Worm (Caenorhabditis elegans): Measurements from ENCODE around the gene math-38.

The math-38 gene

DNA sequence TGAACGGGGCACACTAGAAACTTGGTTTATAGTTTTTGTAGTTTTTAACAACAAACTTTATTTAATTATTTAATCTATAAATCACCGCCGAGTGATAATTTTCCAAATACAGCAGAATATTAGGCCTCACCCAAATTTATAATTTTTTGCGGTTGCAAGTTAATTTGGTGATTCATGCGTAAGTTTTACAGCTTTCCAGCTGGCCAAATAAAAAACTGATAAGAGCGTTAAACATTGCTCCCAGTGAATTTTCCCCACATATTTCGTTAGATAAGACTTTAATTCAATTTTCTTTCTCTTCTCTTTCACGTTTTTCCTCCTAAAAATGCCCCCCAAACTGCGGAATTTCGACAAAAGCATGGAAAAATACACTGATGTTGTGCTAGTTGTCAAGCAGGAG lies 21.7 kb upstream of the math-38 start, which contains the start of gene bath-47:
bath-47 (plus strand) TSS at position 305 of the 400 bp plus-strand sequence.
- TF ChIP-seq pes-1 (GFP tag; IDR thresholded peaks at IDR 0.05) (no peak), B0310.2 (tag; optimal IDR thresholded peaks at IDR 0.05) (no peak), tbx-11 (GFP tag; IDR thresholded peaks at IDR 0.05) (no peak), aly-1 (tag; optimal IDR thresholded peaks at IDR 0.05) (no peak), sea-1 (GFP tag; conservative IDR thresholded peaks at IDR 0.05) (no peak), ets-7 (tag; optimal IDR thresholded peaks at IDR 0.05) (no peak), ceh-36 (tag; optimal IDR thresholded peaks at IDR 0.05) (no peak), tbx-37 (GFP tag; conservative IDR thresholded peaks at IDR 0.05) (no peak), hnd-1 (tag; optimal IDR thresholded peaks at IDR 0.05) (no peak), F13C5.2 (tag; optimal IDR thresholded peaks at IDR 0.05) (no peak), hmg-4 (GFP tag; optimal IDR thresholded peaks at IDR 0.05) (no peak), ama-1 (optimal IDR thresholded peaks at IDR 0.05) (no peak), scrt-1 (GFP tag; IDR thresholded peaks at IDR 0.05) (no peak), hmbx-1 (tag; optimal IDR thresholded peaks at IDR 0.05) (no peak), tra-4 (tag; optimal IDR thresholded peaks at IDR 0.05) (no peak), ceh-13 (GFP tag; optimal IDR thresholded peaks at IDR 0.05) (no peak), flt-1 (GFP tag; IDR thresholded peaks at IDR 0.05) (no peak)

DNA sequence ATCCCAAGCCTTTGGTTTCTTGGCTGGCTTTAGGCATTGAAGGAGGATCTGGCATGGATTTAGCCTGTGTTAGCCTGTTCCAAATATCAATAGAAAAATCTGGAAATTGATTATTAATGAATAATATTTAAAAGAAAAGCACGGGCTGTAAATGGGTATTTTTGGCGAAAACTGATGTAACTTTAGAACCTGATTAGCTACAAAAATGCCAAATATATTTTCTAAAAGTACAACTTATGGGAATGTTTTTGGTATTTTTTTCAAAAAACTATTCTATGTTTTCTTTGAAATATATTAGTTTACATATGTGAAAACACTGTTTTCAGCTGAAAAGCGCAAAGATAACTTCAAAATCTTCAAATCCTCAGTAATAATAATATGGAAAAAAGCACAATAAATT lies 20.9 kb upstream of the math-38 start, which contains the start of gene bath-26:
bath-26 (minus strand) TSS at position 101 of the 400 bp plus-strand sequence.
- TF ChIP-seq tbx-37 (GFP tag; conservative IDR thresholded peaks at IDR 0.05) (no peak), ama-1 (optimal IDR thresholded peaks at IDR 0.05) (no peak), hmg-4 (GFP tag; optimal IDR thresholded peaks at IDR 0.05) (no peak), F13C5.2 (tag; optimal IDR thresholded peaks at IDR 0.05) (no peak)

DNA sequence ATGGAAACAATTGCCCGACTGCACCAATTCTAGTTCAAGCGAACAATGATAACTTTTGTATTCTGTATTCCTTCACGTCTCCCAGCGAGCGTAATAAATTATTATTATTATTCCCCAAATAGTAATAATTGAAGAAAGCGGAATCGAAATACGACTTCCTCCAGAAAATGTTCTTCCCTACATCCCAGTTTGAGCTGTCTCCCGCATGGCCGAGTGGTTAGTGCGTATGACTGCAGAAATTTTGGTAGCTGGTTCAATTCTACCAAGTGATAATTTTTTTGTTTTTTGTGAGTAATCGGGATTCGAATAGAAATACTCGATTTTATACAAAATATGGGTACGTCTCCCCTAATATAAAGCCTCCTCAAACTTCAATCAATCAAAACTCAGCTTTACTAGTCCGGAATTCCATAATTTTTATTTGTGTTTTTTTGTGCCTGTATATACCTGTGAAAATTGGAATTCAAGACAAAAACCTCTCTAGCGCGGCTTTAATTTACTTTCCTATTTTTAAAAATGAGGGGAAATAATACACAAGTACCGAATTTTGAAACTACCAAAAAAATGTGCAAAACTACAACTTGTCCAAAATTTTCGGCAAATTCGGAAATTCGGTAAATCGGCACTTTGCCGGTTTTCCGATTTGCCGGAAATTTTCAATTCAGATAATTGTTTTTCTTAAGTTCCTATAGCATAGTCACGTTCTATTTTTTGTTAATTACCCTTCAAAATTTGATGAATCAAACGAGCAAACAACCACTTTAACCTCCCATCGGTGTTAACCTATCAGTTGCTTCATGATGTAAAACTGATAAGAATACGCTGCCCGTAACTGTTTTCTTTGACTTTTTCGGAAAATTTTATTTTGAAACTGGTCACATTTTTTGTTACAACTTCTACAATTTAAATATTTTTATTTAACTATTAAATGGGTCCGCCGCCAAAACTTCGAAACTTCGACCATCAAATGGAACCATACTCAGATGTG lies 17.6 kb upstream of the math-38 start, which contains the start of gene bath-46:
bath-46 (plus strand) TSS at position 806 of the 988 bp plus-strand sequence.
- TF ChIP-seq pes-1 (GFP tag; IDR thresholded peaks at IDR 0.05) (no peak), tra-4 (tag; optimal IDR thresholded peaks at IDR 0.05) (no peak), B0310.2 (tag; optimal IDR thresholded peaks at IDR 0.05) (no peak), ceh-13 (GFP tag; optimal IDR thresholded peaks at IDR 0.05) (no peak), ceh-36 (tag; optimal IDR thresholded peaks at IDR 0.05) (no peak), ets-7 (tag; optimal IDR thresholded peaks at IDR 0.05) (no peak), hmg-4 (GFP tag; optimal IDR thresholded peaks at IDR 0.05) (no peak), tbx-37 (GFP tag; conservative IDR thresholded peaks at IDR 0.05) (no peak), aly-1 (tag; optimal IDR thresholded peaks at IDR 0.05) (no peak), scrt-1 (GFP tag; IDR thresholded peaks at IDR 0.05) (no peak), tbx-11 (GFP tag; IDR thresholded peaks at IDR 0.05) (no peak), hnd-1 (tag; optimal IDR thresholded peaks at IDR 0.05) (no peak), F13C5.2 (tag; optimal IDR thresholded peaks at IDR 0.05) (no peak), sea-1 (GFP tag; conservative IDR thresholded peaks at IDR 0.05) (no peak), ama-1 (optimal IDR thresholded peaks at IDR 0.05) (no peak), hmbx-1 (tag; optimal IDR thresholded peaks at IDR 0.05) (no peak), flt-1 (GFP tag; IDR thresholded peaks at IDR 0.05) (no peak)

DNA sequence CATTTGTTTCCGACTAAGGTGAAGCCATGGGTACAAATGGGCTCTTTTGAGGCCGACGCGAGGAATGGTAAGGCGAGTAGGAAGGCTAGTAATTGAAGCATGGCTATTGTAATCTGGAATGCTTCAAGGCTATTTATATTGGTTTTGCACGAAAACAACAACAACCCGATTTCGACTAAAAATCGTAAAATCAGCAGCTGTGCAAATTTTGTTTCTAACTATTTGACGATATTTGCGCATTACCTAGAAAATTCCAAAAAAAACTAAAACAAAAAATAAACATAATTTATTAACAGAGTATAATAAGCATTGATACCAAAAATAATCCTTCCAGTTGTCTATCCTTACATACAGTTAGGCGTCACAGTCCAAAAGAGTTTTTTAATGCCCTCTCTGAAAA lies 15.4 kb upstream of the math-38 start, which contains the start of gene clec-20:
clec-20 (minus strand) TSS at position 101 of the 400 bp plus-strand sequence.
- no peak for TF ChIP-seq ceh-36 (tag; optimal IDR thresholded peaks at IDR 0.05)
- no peak for TF ChIP-seq scrt-1 (GFP tag; IDR thresholded peaks at IDR 0.05)
- no peak for TF ChIP-seq hmbx-1 (tag; optimal IDR thresholded peaks at IDR 0.05)
- TF ChIP-seq tbx-11 (GFP tag; IDR thresholded peaks at IDR 0.05) = no peak
- TF ChIP-seq aly-1 (tag; optimal IDR thresholded peaks at IDR 0.05) = no peak
- TF ChIP-seq hmg-4 (GFP tag; optimal IDR thresholded peaks at IDR 0.05) = no peak
- TF ChIP-seq B0310.2 (tag; optimal IDR thresholded peaks at IDR 0.05) = no peak
- no peak for TF ChIP-seq ceh-13 (GFP tag; optimal IDR thresholded peaks at IDR 0.05)
- no peak for TF ChIP-seq pes-1 (GFP tag; IDR thresholded peaks at IDR 0.05)
- no peak for TF ChIP-seq tbx-37 (GFP tag; conservative IDR thresholded peaks at IDR 0.05)
- TF ChIP-seq sea-1 (GFP tag; conservative IDR thresholded peaks at IDR 0.05) = no peak
- no peak for TF ChIP-seq flt-1 (GFP tag; IDR thresholded peaks at IDR 0.05)
- TF ChIP-seq tra-4 (tag; optimal IDR thresholded peaks at IDR 0.05) = no peak
- no peak for TF ChIP-seq F13C5.2 (tag; optimal IDR thresholded peaks at IDR 0.05)
- no peak for TF ChIP-seq ets-7 (tag; optimal IDR thresholded peaks at IDR 0.05)
- no peak for TF ChIP-seq hnd-1 (tag; optimal IDR thresholded peaks at IDR 0.05)

DNA sequence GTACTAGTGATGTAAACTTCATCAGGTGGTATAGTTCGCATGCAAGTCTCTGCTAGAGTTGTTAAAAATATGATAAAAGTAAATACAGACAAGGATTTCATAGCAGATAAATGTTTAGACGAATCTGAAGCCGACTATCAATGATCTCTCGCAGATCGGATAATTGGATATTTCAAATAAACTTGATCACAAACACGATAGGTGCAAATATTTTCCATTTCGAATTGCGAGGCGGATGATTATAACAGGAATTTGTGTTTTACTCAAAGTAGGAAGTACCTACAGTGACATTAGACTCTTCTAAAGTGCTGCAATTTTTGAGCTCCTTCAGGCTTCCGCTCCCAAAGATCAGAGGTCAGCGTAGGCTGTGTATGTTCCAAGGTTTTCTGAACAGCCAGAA lies 10.1 kb upstream of the math-38 start, which contains the start of gene T07H3.7:
T07H3.7 (minus strand) TSS at position 101 of the 400 bp plus-strand sequence.
- TF ChIP-seq ama-1 (optimal IDR thresholded peaks at IDR 0.05) (no peak), F13C5.2 (tag; optimal IDR thresholded peaks at IDR 0.05) (no peak), pes-1 (GFP tag; IDR thresholded peaks at IDR 0.05) (no peak), tbx-11 (GFP tag; IDR thresholded peaks at IDR 0.05) (no peak), flt-1 (GFP tag; IDR thresholded peaks at IDR 0.05) (no peak), tra-4 (tag; optimal IDR thresholded peaks at IDR 0.05) (no peak), hnd-1 (tag; optimal IDR thresholded peaks at IDR 0.05) (no peak), sea-1 (GFP tag; conservative IDR thresholded peaks at IDR 0.05) (no peak), ets-7 (tag; optimal IDR thresholded peaks at IDR 0.05) (no peak), hmg-4 (GFP tag; optimal IDR thresholded peaks at IDR 0.05) (no peak), scrt-1 (GFP tag; IDR thresholded peaks at IDR 0.05) (no peak), ceh-13 (GFP tag; optimal IDR thresholded peaks at IDR 0.05) (no peak)

DNA sequence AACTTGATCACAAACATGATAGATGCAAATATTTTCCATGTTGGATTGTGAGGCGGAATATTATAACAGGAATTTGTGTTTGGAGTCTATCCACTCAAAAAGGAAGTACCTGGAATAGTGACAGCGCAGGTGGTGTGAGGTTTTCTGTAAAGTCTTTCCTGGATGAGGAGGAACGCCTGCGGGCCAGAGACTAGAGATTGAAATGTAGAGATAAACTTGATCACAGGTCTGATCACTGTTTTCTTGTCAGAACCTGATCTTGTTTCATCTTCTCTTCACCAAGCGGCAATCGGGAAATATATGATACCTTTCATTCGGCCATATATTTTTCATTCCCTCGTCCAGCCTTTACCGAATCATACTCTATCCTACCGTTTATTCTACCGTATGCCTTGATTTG lies 6.5 kb upstream of the math-38 start, which contains the start of gene T07H3.8:
T07H3.8 (plus strand) TSS at position 301 of the 400 bp plus-strand sequence.
- no peak for TF ChIP-seq hmbx-1 (tag; optimal IDR thresholded peaks at IDR 0.05)
- no peak for TF ChIP-seq tbx-11 (GFP tag; IDR thresholded peaks at IDR 0.05)
- no peak for TF ChIP-seq flt-1 (GFP tag; IDR thresholded peaks at IDR 0.05)
- TF ChIP-seq hnd-1 (tag; optimal IDR thresholded peaks at IDR 0.05) = no peak
- TF ChIP-seq pes-1 (GFP tag; IDR thresholded peaks at IDR 0.05) = no peak
- no peak for TF ChIP-seq scrt-1 (GFP tag; IDR thresholded peaks at IDR 0.05)
- TF ChIP-seq tbx-37 (GFP tag; conservative IDR thresholded peaks at IDR 0.05) = no peak
- TF ChIP-seq aly-1 (tag; optimal IDR thresholded peaks at IDR 0.05) = no peak
- no peak for TF ChIP-seq tra-4 (tag; optimal IDR thresholded peaks at IDR 0.05)
- TF ChIP-seq sea-1 (GFP tag; conservative IDR thresholded peaks at IDR 0.05) = no peak
- no peak for TF ChIP-seq ceh-13 (GFP tag; optimal IDR thresholded peaks at IDR 0.05)
- TF ChIP-seq ceh-36 (tag; optimal IDR thresholded peaks at IDR 0.05) = no peak
- TF ChIP-seq hmg-4 (GFP tag; optimal IDR thresholded peaks at IDR 0.05) = no peak
- TF ChIP-seq B0310.2 (tag; optimal IDR thresholded peaks at IDR 0.05) = no peak
- no peak for TF ChIP-seq ets-7 (tag; optimal IDR thresholded peaks at IDR 0.05)
- no peak for TF ChIP-seq F13C5.2 (tag; optimal IDR thresholded peaks at IDR 0.05)

Measured in whole organism, early embryonic.